Worm (Caenorhabditis elegans): ENCODE measurements around the gene W06G6.11.
"Not testable (repeated sequence)": the region's sequence is repeated elsewhere in the genome, so short reads cannot be mapped to it uniquely, and the experiment has no call there.

The W06G6.11 gene

ce11 chrV:16671190-16671589 lies 22.1 kb upstream of the W06G6.11 start, which contains the start of gene str-61 (continued):
- no peak for TF ChIP-seq egl-44 (GFP tag; IDR thresholded peaks at IDR 0.05)
- no peak for TF ChIP-seq F57C9.4 (tag; optimal IDR thresholded peaks at IDR 0.05)

- TF ChIP-seq die-1 (tag; optimal IDR thresholded peaks at IDR 0.05) (no peak), lin-54 (GFP tag; optimal IDR thresholded peaks at IDR 0.05) (no peak), F57A8.1 (GFP tag; optimal IDR thresholded peaks at IDR 0.05) (no peak), Y56A3A.18 (GFP tag; IDR thresholded peaks at IDR 0.05) (no peak), snpc-1.3 (tag; optimal IDR thresholded peaks at IDR 0.05; ENCODE audit: insufficient read depth) (no peak), K12H6.12 (tag; optimal IDR thresholded peaks at IDR 0.05) (no peak), aptf-3 (GFP tag; IDR thresholded peaks at IDR 0.05) (no peak), ama-1 (optimal IDR thresholded peaks at IDR 0.05) (no peak), ama-1 (GFP tag; optimal IDR thresholded peaks at IDR 0.05) (no peak), F33H1.4 (GFP tag; IDR thresholded peaks at IDR 0.05) (no peak), F52B5.7 (tag; optimal IDR thresholded peaks at IDR 0.05) (no peak), B0019.2 (GFP tag; conservative IDR thresholded peaks at IDR 0.05) (no peak), D2030.7 (GFP tag; IDR thresholded peaks at IDR 0.05) (no peak), B0035.1 (tag; optimal IDR thresholded peaks at IDR 0.05) (no peak), lin-40 (tag; optimal IDR thresholded peaks at IDR 0.05) (no peak), ceh-79 (tag; optimal IDR thresholded peaks at IDR 0.05) (no peak), aptf-2 (GFP tag; conservative IDR thresholded peaks at IDR 0.05) (no peak), ceh-40 (GFP tag; IDR thresholded peaks at IDR 0.05) (no peak), ztf-6 (GFP tag; IDR thresholded peaks at IDR 0.05) (no peak)
These were observed 19.4 kb upstream of the W06G6.11 start, which contains the start of gene F14F8.9 for ce11 chrV:16668473-16668872. Gene F14F8.9 (minus strand): TSS chrV:16668573.

- TF ChIP-seq B0035.1 (tag; optimal IDR thresholded peaks at IDR 0.05) = no peak
- TF ChIP-seq ekl-4 (GFP tag; IDR thresholded peaks at IDR 0.05) = no peak
- no peak for TF ChIP-seq nfyb-1 (GFP tag; IDR thresholded peaks at IDR 0.05)
- no peak for TF ChIP-seq hrde-1 (tag; optimal IDR thresholded peaks at IDR 0.05; ENCODE audit: borderline replicate concordance)
- TF ChIP-seq mel-28 (tag; optimal IDR thresholded peaks at IDR 0.05; ENCODE audit: borderline replicate concordance) = no peak
- no peak for TF ChIP-seq egrh-3 (GFP tag; IDR thresholded peaks at IDR 0.05)
- TF ChIP-seq lsl-1 (GFP tag; optimal IDR thresholded peaks at IDR 0.05) = no peak
- TF ChIP-seq egl-44 (GFP tag; IDR thresholded peaks at IDR 0.05) = no peak
- TF ChIP-seq F55B11.4 (tag; optimal IDR thresholded peaks at IDR 0.05; ENCODE audit: borderline replicate concordance, insufficient read depth) = no peak
- no peak for TF ChIP-seq nhr-80 (tag; optimal IDR thresholded peaks at IDR 0.05)
- TF ChIP-seq F10E7.11 (tag; optimal IDR thresholded peaks at IDR 0.05) = no peak
- no peak for TF ChIP-seq chd-7 (tag; optimal IDR thresholded peaks at IDR 0.05)
- TF ChIP-seq madf-10 (tag; optimal IDR thresholded peaks at IDR 0.05) = no peak
- TF ChIP-seq F39B2.1 (GFP tag; IDR thresholded peaks at IDR 0.05) = no peak
These were observed 17.5 kb upstream of the W06G6.11 start, which contains the start of gene F14F8.14 for ce11 chrV:16666647-16667046. Gene F14F8.14 (minus strand): TSS chrV:16666747.

ce11 chrV:16660816-16661215 lies 11.7 kb upstream of the W06G6.11 start, which contains the start of gene Y70C5B.2:
Gene Y70C5B.2 (minus strand): TSS chrV:16660916.
- not testable (repeated sequence) for TF ChIP-seq sptf-2 (GFP tag; optimal IDR thresholded peaks at IDR 0.05); gei-17 (GFP tag; optimal IDR thresholded peaks at IDR 0.05); F57C9.4 (tag; optimal IDR thresholded peaks at IDR 0.05)
